Fruit fly (Drosophila melanogaster) whole organism, embryonic: ENCODE measurements around the gene CG15142.

Source experiments
- BEAF-32 ChIP-seq: fragments of 200-800 bp; sonication (Bioruptor generic); optimal IDR thresholded peaks from 3 replicates; lab custom pipeline; 2017; ENCODE audit warnings: missing biosample characterization, missing genetic modification characterization, mild to moderate bottlenecking, moderate library complexity, missing genetic modification reagents
- CG11723 ChIP-seq: fragments of 200-800 bp; sonication (Bioruptor generic); optimal IDR thresholded peaks from 2 replicates; lab custom pipeline; 2017; ENCODE audit warnings: missing biosample characterization, mild to moderate bottlenecking, missing genetic modification characterization
- CG12659 ChIP-seq: fragments of 200-800 bp; sonication (Bioruptor generic); optimal IDR thresholded peaks from 3 replicates; lab custom pipeline; 2017; ENCODE audit warnings: mild to moderate bottlenecking, missing biosample characterization, missing genetic modification reagents, missing genetic modification characterization
- CG13287 ChIP-seq: fragments of 200-800 bp; sonication (Bioruptor generic); IDR thresholded peaks from 2 replicates; pipeline ENCODE4 v1.3.6; 2022; ENCODE audit warnings: missing biosample characterization, missing genetic modification characterization; ENCODE audit not compliant: partially characterized antibody
- CG13296 ChIP-seq: fragments of 200-800 bp; sonication (Bioruptor generic); optimal IDR thresholded peaks from 3 replicates; lab custom pipeline; 2018; ENCODE audit warnings: missing biosample characterization, mild to moderate bottlenecking, missing genetic modification characterization
- CG13775 ChIP-seq: fragments of 200-800 bp; sonication (Bioruptor generic); optimal IDR thresholded peaks from 3 replicates; lab custom pipeline; 2017; ENCODE audit warnings: missing biosample characterization, mild to moderate bottlenecking, missing genetic modification characterization
- CG14710 ChIP-seq: fragments of 200-800 bp; sonication (Bioruptor generic); optimal IDR thresholded peaks from 3 replicates; lab custom pipeline; 2019; ENCODE audit warnings: missing biosample characterization, mild to moderate bottlenecking, missing genetic modification characterization, moderate library complexity
- CG15514 ChIP-seq: fragments of 200-800 bp; sonication (Bioruptor generic); optimal IDR thresholded peaks from 3 replicates; lab custom pipeline; 2017; ENCODE audit warnings: missing biosample characterization, missing genetic modification characterization, mild to moderate bottlenecking, moderate library complexity, missing genetic modification reagents
- CG15601 ChIP-seq: fragments of 200-800 bp; sonication (Bioruptor generic); optimal IDR thresholded peaks from 3 replicates; lab custom pipeline; 2019; ENCODE audit warnings: missing biosample characterization, mild to moderate bottlenecking, missing genetic modification characterization, moderate library complexity
- CG1602 ChIP-seq: fragments of 200-800 bp; sonication (Bioruptor generic); optimal IDR thresholded peaks from 3 replicates; lab custom pipeline; 2016; ENCODE audit warnings: missing biosample characterization, missing genetic modification characterization
- CG17361 ChIP-seq: fragments of 200-800 bp; sonication (Bioruptor generic); IDR thresholded peaks from 3 replicates; pipeline ENCODE4 v1.3.6; 2022; ENCODE audit warnings: missing biosample characterization, missing genetic modification characterization
- CG2116 ChIP-seq: fragments of 200-800 bp; sonication (Bioruptor generic); optimal IDR thresholded peaks from 3 replicates; lab custom pipeline; 2018; ENCODE audit warnings: missing biosample characterization, mild to moderate bottlenecking, missing genetic modification characterization
- CG2129 ChIP-seq: fragments of 200-800 bp; sonication (Bioruptor generic); IDR thresholded peaks from 2 replicates; pipeline ENCODE4 v1.3.6; 2022; ENCODE audit warnings: missing biosample characterization, missing genetic modification characterization; ENCODE audit not compliant: partially characterized antibody
- CG2202 ChIP-seq: fragments of 200-800 bp; sonication (Bioruptor generic); optimal IDR thresholded peaks from 2 replicates; lab custom pipeline; 2018; ENCODE audit warnings: missing biosample characterization, mild to moderate bottlenecking, missing genetic modification characterization
- CG31365 ChIP-seq: fragments of 200-800 bp; sonication (Bioruptor generic); optimal IDR thresholded peaks from 2 replicates; lab custom pipeline; 2018; ENCODE audit warnings: missing biosample characterization, mild to moderate bottlenecking, missing genetic modification characterization
- CG3995 ChIP-seq: fragments of 200-800 bp; sonication (Bioruptor generic); optimal IDR thresholded peaks from 3 replicates; lab custom pipeline; 2016; ENCODE audit warnings: missing biosample characterization, missing genetic modification characterization
- CG4424 ChIP-seq: fragments of 200-800 bp; sonication (Bioruptor generic); optimal IDR thresholded peaks from 3 replicates; lab custom pipeline; 2016; ENCODE audit warnings: missing biosample characterization, missing genetic modification characterization
- CG4617 ChIP-seq: fragments of 200-800 bp; sonication (Bioruptor generic); optimal IDR thresholded peaks from 3 replicates; lab custom pipeline; 2016; ENCODE audit warnings: missing biosample characterization, missing genetic modification characterization, borderline replicate concordance
- CG6791 ChIP-seq: fragments of 200-800 bp; sonication (Bioruptor generic); IDR thresholded peaks from 3 replicates; pipeline ENCODE4 v1.3.6; 2022; ENCODE audit warnings: missing biosample characterization, missing genetic modification characterization; ENCODE audit not compliant: partially characterized antibody
- CG7839 ChIP-seq: fragments of 200-800 bp; sonication (Bioruptor generic); optimal IDR thresholded peaks from 3 replicates; lab custom pipeline; 2018; ENCODE audit warnings: missing biosample characterization, mild to moderate bottlenecking, missing genetic modification characterization, moderate library complexity
- CkIIα-i1 ChIP-seq: fragments of 200-800 bp; sonication (Bioruptor generic); IDR thresholded peaks from 2 replicates; pipeline ENCODE4 v1.3.6; 2022; ENCODE audit warnings: missing biosample characterization, missing genetic modification characterization
- Doc3 ChIP-seq: fragments of 200-800 bp; sonication (Bioruptor generic); IDR thresholded peaks from 3 replicates; pipeline ENCODE4 v1.3.6; 2022; ENCODE audit warnings: missing biosample characterization, missing genetic modification characterization; ENCODE audit not compliant: partially characterized antibody
- E2f2 ChIP-seq: fragments of 200-800 bp; sonication (Bioruptor generic); IDR thresholded peaks from 2 replicates; pipeline ENCODE4 v1.3.6; 2022; ENCODE audit warnings: missing biosample characterization, missing genetic modification characterization
- ERR ChIP-seq: fragments of 200-800 bp; sonication (Bioruptor generic); optimal IDR thresholded peaks from 2 replicates; lab custom pipeline; 2016; ENCODE audit warnings: missing biosample characterization, missing genetic modification characterization
- Gug ChIP-seq: fragments of 200-800 bp; sonication (Bioruptor generic); IDR thresholded peaks from 4 replicates; pipeline ENCODE4 v1.3.6; 2022; ENCODE audit warnings: missing biosample characterization, missing genetic modification characterization
- Hmr ChIP-seq: fragments of 200-800 bp; sonication (Bioruptor generic); optimal IDR thresholded peaks from 3 replicates; lab custom pipeline; 2017; ENCODE audit warnings: mild to moderate bottlenecking, missing biosample characterization, missing genetic modification reagents, missing genetic modification characterization
- Lhr ChIP-seq: fragments of 200-800 bp; sonication (Bioruptor generic); optimal IDR thresholded peaks from 3 replicates; lab custom pipeline; 2017; ENCODE audit warnings: mild to moderate bottlenecking, missing biosample characterization, missing genetic modification reagents, missing genetic modification characterization
- Pdp1 ChIP-seq, 2 experiments: fragments of 200-800 bp; sonication (Bioruptor generic); optimal IDR thresholded peaks; 3 replicates each; lab custom pipeline; 2016; ENCODE audit warnings: missing biosample characterization in 2 of 2, missing genetic modification characterization in 2 of 2, mild to moderate bottlenecking in 1 of 2, moderate library complexity in 1 of 2
- Scr ChIP-seq: fragments of 200-800 bp; sonication (Bioruptor generic); IDR thresholded peaks from 2 replicates; pipeline ENCODE4 v1.3.6; 2022; ENCODE audit warnings: missing biosample characterization, missing genetic modification characterization; ENCODE audit not compliant: partially characterized antibody
- bbx ChIP-seq: fragments of 200-800 bp; sonication (Bioruptor generic); IDR thresholded peaks from 2 replicates; pipeline ENCODE4 v1.3.6; 2022; ENCODE audit warnings: missing biosample characterization, missing genetic modification characterization; ENCODE audit not compliant: partially characterized antibody
- dati ChIP-seq: fragments of 200-800 bp; sonication (Bioruptor generic); IDR thresholded peaks from 2 replicates; pipeline ENCODE4 v1.3.6; 2022; ENCODE audit warnings: missing biosample characterization, missing genetic modification characterization
- gro ChIP-seq: fragments of 200-800 bp; sonication (Bioruptor generic); optimal IDR thresholded peaks from 2 replicates; lab custom pipeline; 2016; ENCODE audit warnings: missing biosample characterization, missing genetic modification characterization
- ham ChIP-seq: fragments of 200-800 bp; sonication (Bioruptor generic); IDR thresholded peaks from 2 replicates; pipeline ENCODE4 v1.3.6; 2022; ENCODE audit warnings: missing biosample characterization, missing genetic modification characterization
- her ChIP-seq: fragments of 200-800 bp; sonication (Bioruptor generic); optimal IDR thresholded peaks from 2 replicates; lab custom pipeline; 2016; ENCODE audit warnings: missing biosample characterization, missing genetic modification characterization
- knrl ChIP-seq: fragments of 200-800 bp; sonication (Bioruptor generic); IDR thresholded peaks from 3 replicates; pipeline ENCODE4 v1.3.6; 2022; ENCODE audit warnings: missing biosample characterization, missing genetic modification characterization; ENCODE audit not compliant: partially characterized antibody
- lola ChIP-seq, 3 experiments: fragments of >200 bp in 2 of 3; fragments of 200-800 bp in 1 of 3; sonication (Bioruptor generic) in 1 of 3; optimal IDR thresholded peaks; 2 replicates each; lab custom pipeline; 2017 to 2019; ENCODE audit warnings: missing biosample characterization in 3 of 3, missing genetic modification characterization in 3 of 3, mild to moderate bottlenecking in 1 of 3, moderate library complexity in 1 of 3
- odd ChIP-seq: fragments of 200-800 bp; sonication (Bioruptor generic); optimal IDR thresholded peaks from 2 replicates; lab custom pipeline; 2017; ENCODE audit warnings: missing biosample characterization, mild to moderate bottlenecking, missing genetic modification characterization
- pfk ChIP-seq: fragments of 200-800 bp; sonication (Bioruptor generic); optimal IDR thresholded peaks from 2 replicates; lab custom pipeline; 2018; ENCODE audit warnings: missing biosample characterization, mild to moderate bottlenecking, missing genetic modification characterization, moderate library complexity
- phol ChIP-seq: fragments of 200-800 bp; sonication (Bioruptor generic); optimal IDR thresholded peaks from 3 replicates; lab custom pipeline; 2018; ENCODE audit warnings: missing biosample characterization, mild to moderate bottlenecking, missing genetic modification characterization, moderate library complexity
- pita ChIP-seq: fragments of 200-800 bp; sonication (Bioruptor generic); optimal IDR thresholded peaks from 2 replicates; lab custom pipeline; 2017; ENCODE audit warnings: missing biosample characterization, mild to moderate bottlenecking, missing genetic modification characterization
- pzg ChIP-seq: fragments of 200-800 bp; sonication (Bioruptor generic); optimal IDR thresholded peaks from 3 replicates; lab custom pipeline; 2018; ENCODE audit warnings: missing biosample characterization, mild to moderate bottlenecking, missing genetic modification characterization, moderate library complexity
- sens ChIP-seq: fragments of 200-800 bp; sonication (Bioruptor generic); peaks from one replicate; lab custom pipeline; 2016; ENCODE audit warnings: missing biosample characterization, missing genetic modification characterization
- shn ChIP-seq: fragments of 200-800 bp; sonication (Bioruptor generic); optimal IDR thresholded peaks from 3 replicates; lab custom pipeline; 2016; ENCODE audit warnings: missing biosample characterization, missing genetic modification characterization
- sisA ChIP-seq: fragments of 200-800 bp; sonication (Bioruptor generic); IDR thresholded peaks from 2 replicates; pipeline ENCODE4 v1.3.6; 2022; ENCODE audit warnings: missing biosample characterization, missing genetic modification characterization
- tio ChIP-seq: fragments of 200-800 bp; sonication (Bioruptor generic); optimal IDR thresholded peaks from 2 replicates; lab custom pipeline; 2017; ENCODE audit warnings: missing biosample characterization, missing genetic modification characterization, inconsistent platforms
- trem ChIP-seq: fragments of 200-800 bp; optimal IDR thresholded peaks from 3 replicates; lab custom pipeline; 2019; ENCODE audit warnings: missing biosample characterization, mild to moderate bottlenecking, missing genetic modification characterization, moderate library complexity
- tx ChIP-seq: fragments of 200-800 bp; sonication (Bioruptor generic); optimal IDR thresholded peaks from 2 replicates; lab custom pipeline; 2016; ENCODE audit warnings: missing biosample characterization, missing genetic modification characterization
- unpg ChIP-seq: fragments of 200-800 bp; sonication (Bioruptor generic); optimal IDR thresholded peaks from 3 replicates; lab custom pipeline; 2018; ENCODE audit warnings: missing biosample characterization, mild to moderate bottlenecking, missing genetic modification characterization, moderate library complexity
- zen ChIP-seq: fragments of 200-800 bp; sonication (Bioruptor generic); optimal IDR thresholded peaks from 3 replicates; lab custom pipeline; 2018; ENCODE audit warnings: missing biosample characterization, mild to moderate bottlenecking, missing genetic modification characterization, moderate library complexity

CG15142 gene

dm6 chr2L:17477710-17478109, 20.9 kb downstream of the CG15142 start, which contains the start of gene cass (continued):
- TF ChIP-seq CG11723 (GFP tag; lab: Kevin White, UChicago) (no peak), gro (GFP tag; lab: Kevin White, UChicago) (peak; percentile 15), CG14710 (tag; lab: Kevin White, UChicago) (peak; percentile 54), E2f2 (GFP tag; lab: Robert Waterston, UW) (peak; percentile 71), CG2129 (GFP tag; lab: Robert Waterston, UW) (peak; percentile 83), CG4424 (GFP tag; lab: Kevin White, UChicago) (no peak), BEAF-32 (GFP tag; lab: Kevin White, UChicago) (peak; percentile 90), CG17361 (0 out of 3 replicates have a peak, but pooled peaks have one; percentile 18), CG15514 (peak; percentile 63), CG6791 (GFP tag; lab: Robert Waterston, UW) (peak; percentile 95), tio (GFP tag; lab: Kevin White, UChicago) (no peak), CG1602 (GFP tag; lab: Kevin White, UChicago) (no peak), CkIIα-i1 (GFP tag; lab: Robert Waterston, UW) (no peak), sens (peak; percentile 76), Doc3 (GFP tag; lab: Robert Waterston, UW) (peak; percentile 87), ERR (GFP tag; lab: Kevin White, UChicago) (no peak), Gug (GFP tag; lab: Robert Waterston, UW) (no peak), tx (no peak), pzg (GFP tag; lab: Kevin White, UChicago) (peak; percentile 89), lola (GFP tag; optimal IDR thresholded peaks at IDR 0.05; lab: Kevin White, UChicago) (no peak), CG3995 (GFP tag; lab: Kevin White, UChicago) (peak; percentile 88), her (GFP tag; lab: Kevin White, UChicago) (peak; percentile 38), CG13775 (GFP tag; lab: Kevin White, UChicago) (no peak), trem (tag; lab: Kevin White, UChicago) (peak; percentile 82), CG13296 (GFP tag; lab: Kevin White, UChicago) (no peak), CG15601 (tag; lab: Kevin White, UChicago) (peak; percentile 33), dati (GFP tag; lab: Robert Waterston, UW) (no peak), Scr (GFP tag; lab: Robert Waterston, UW) (peak; percentile 93), pita (GFP tag; lab: Kevin White, UChicago) (no peak), shn (GFP tag; lab: Kevin White, UChicago) (no peak), phol (tag; lab: Kevin White, UChicago) (peak; percentile 97), Hmr (GFP tag; lab: Kevin White, UChicago) (peak; percentile 37), CG2202 (tag; lab: Kevin White, UChicago) (no peak), CG31365 (tag; lab: Kevin White, UChicago) (no peak), sisA (GFP tag; lab: Robert Waterston, UW) (no peak), CG13287 (GFP tag; lab: Robert Waterston, UW) (peak; percentile 93), pfk (GFP tag; lab: Kevin White, UChicago) (no peak), bbx (GFP tag; lab: Robert Waterston, UW) (peak; percentile 93), knrl (peak; percentile 91), CG2116 (GFP tag; lab: Kevin White, UChicago) (peak; percentile 77), CG4617 (peak; percentile 69), zen (tag; lab: Kevin White, UChicago) (peak; percentile 52), unpg (GFP tag; lab: Kevin White, UChicago) (peak; percentile 23), CG12659 (GFP tag; lab: Kevin White, UChicago) (peak; percentile 22), ham (GFP tag; lab: Robert Waterston, UW) (no peak), Lhr (peak; percentile 36), odd (GFP tag; lab: Kevin White, UChicago) (no peak), CG7839 (no peak), Pdp1 (GFP tag; optimal IDR thresholded peaks at IDR 0.05; lab: Kevin White, UChicago) (peak in 1 of 2 experiments; percentile 16)
